Fruit fly (Drosophila melanogaster) whole organism, prepupa: ENCODE results near the gene Vinc.

ENCODE experiments used
- Blimp-1 ChIP-seq: fragments of 200-800 bp; sonication (Bioruptor generic); optimal IDR thresholded peaks from 3 replicates; lab custom pipeline; 2017; ENCODE audit warnings: missing biosample characterization, missing genetic modification characterization, mild to moderate bottlenecking, moderate library complexity, missing genetic modification reagents
- CG10631 ChIP-seq: fragments of 200-800 bp; sonication (Bioruptor generic); optimal IDR thresholded peaks from 2 replicates; lab custom pipeline; 2016; ENCODE audit warnings: missing biosample characterization, missing genetic modification characterization
- CG10669 ChIP-seq: fragments of 200-800 bp; sonication (Bioruptor generic); optimal IDR thresholded peaks from 3 replicates; lab custom pipeline; 2018; ENCODE audit warnings: missing biosample characterization, mild to moderate bottlenecking, missing genetic modification characterization, moderate library complexity
- CG11294 ChIP-seq: fragments of 200-800 bp; sonication (Bioruptor generic); IDR thresholded peaks from 2 replicates; pipeline ENCODE4 v1.3.6; 2022; ENCODE audit warnings: missing biosample characterization, missing genetic modification characterization
- CG11762 ChIP-seq: fragments of 200-800 bp; sonication (Bioruptor generic); optimal IDR thresholded peaks from 3 replicates; lab custom pipeline; 2016; ENCODE audit warnings: missing biosample characterization, missing genetic modification characterization; ENCODE audit not compliant: insufficient read depth
- CG11902 ChIP-seq: fragments of 200-800 bp; sonication (Bioruptor generic); optimal IDR thresholded peaks from 3 replicates; lab custom pipeline; 2016; ENCODE audit warnings: missing biosample characterization, missing genetic modification characterization
- CG15336 ChIP-seq: fragments of 200-800 bp; sonication (Bioruptor generic); IDR thresholded peaks from 2 replicates; pipeline ENCODE4 v1.3.6; 2022; ENCODE audit warnings: missing biosample characterization, missing genetic modification characterization
- CG1621 ChIP-seq: fragments of 200-800 bp; sonication (Bioruptor generic); optimal IDR thresholded peaks from 3 replicates; lab custom pipeline; 2018; ENCODE audit warnings: missing biosample characterization, mild to moderate bottlenecking, missing genetic modification characterization
- CG16779 ChIP-seq: fragments of 200-800 bp; sonication (Bioruptor generic); optimal IDR thresholded peaks from 3 replicates; lab custom pipeline; 2017; ENCODE audit warnings: missing biosample characterization, mild to moderate bottlenecking, missing genetic modification characterization
- CG3032 ChIP-seq: fragments of 200-800 bp; optimal IDR thresholded peaks from 2 replicates; lab custom pipeline; 2019; ENCODE audit warnings: missing biosample characterization, mild to moderate bottlenecking, missing genetic modification characterization, moderate library complexity
- CG31627 ChIP-seq: fragments of 200-800 bp; sonication (Bioruptor generic); optimal IDR thresholded peaks from 3 replicates; lab custom pipeline; 2016; ENCODE audit warnings: missing biosample characterization, missing genetic modification characterization
- CG32006 ChIP-seq: fragments of 200-800 bp; sonication (Bioruptor generic); optimal IDR thresholded peaks from 3 replicates; lab custom pipeline; 2017; ENCODE audit warnings: missing biosample characterization, mild to moderate bottlenecking, missing genetic modification characterization
- CG34406 ChIP-seq: fragments of 200-800 bp; sonication (Bioruptor generic); optimal IDR thresholded peaks from 3 replicates; lab custom pipeline; 2016; ENCODE audit warnings: missing biosample characterization, missing genetic modification characterization
- CG3919 ChIP-seq: fragments of 200-800 bp; sonication (Bioruptor generic); optimal IDR thresholded peaks from 3 replicates; lab custom pipeline; 2016; ENCODE audit warnings: missing biosample characterization, missing genetic modification characterization
- CG6163 ChIP-seq: fragments of 200-800 bp; sonication (Bioruptor generic); IDR thresholded peaks from 3 replicates; pipeline ENCODE4 v1.3.6; 2022; ENCODE audit warnings: missing biosample characterization, missing genetic modification characterization
- CG6276 ChIP-seq: fragments of 200-800 bp; sonication (Bioruptor generic); optimal IDR thresholded peaks from 2 replicates; lab custom pipeline; 2017; ENCODE audit warnings: missing biosample characterization, mild to moderate bottlenecking, missing genetic modification characterization
- CG6792 ChIP-seq: fragments of 200-800 bp; sonication (Bioruptor generic); optimal IDR thresholded peaks from 3 replicates; lab custom pipeline; 2016; ENCODE audit warnings: missing biosample characterization, missing genetic modification characterization
- CG6808 ChIP-seq: fragments of 200-800 bp; sonication (Bioruptor generic); optimal IDR thresholded peaks from 3 replicates; lab custom pipeline; 2017; ENCODE audit warnings: missing biosample characterization, missing genetic modification characterization, mild to moderate bottlenecking, moderate library complexity, missing genetic modification reagents
- CG6854 ChIP-seq: fragments of 200-800 bp; sonication (Bioruptor generic); optimal IDR thresholded peaks from 2 replicates; lab custom pipeline; 2017; ENCODE audit warnings: missing biosample characterization, mild to moderate bottlenecking, missing genetic modification characterization
- CG7368 ChIP-seq: fragments of 200-800 bp; sonication (Bioruptor generic); optimal IDR thresholded peaks from 3 replicates; lab custom pipeline; 2016; ENCODE audit warnings: missing biosample characterization, missing genetic modification characterization
- CG8119 ChIP-seq: fragments of 200-800 bp; sonication (Bioruptor generic); IDR thresholded peaks from 3 replicates; pipeline ENCODE4 v1.3.6; 2022; ENCODE audit warnings: missing biosample characterization, missing genetic modification characterization
- CG8319 ChIP-seq: fragments of 200-800 bp; sonication (Bioruptor generic); optimal IDR thresholded peaks from 3 replicates; lab custom pipeline; 2016; ENCODE audit warnings: missing biosample characterization, missing genetic modification characterization
- CG8632 ChIP-seq: fragments of 200-800 bp; sonication (Bioruptor generic); optimal IDR thresholded peaks from 3 replicates; lab custom pipeline; 2016; ENCODE audit warnings: missing biosample characterization, missing genetic modification characterization
- Eip75B ChIP-seq: fragments of 200-800 bp; sonication (Bioruptor generic); optimal IDR thresholded peaks from 3 replicates; lab custom pipeline; 2016; ENCODE audit warnings: missing biosample characterization, missing genetic modification characterization
- Eip78C ChIP-seq: fragments of 200-800 bp; sonication (Bioruptor generic); peaks from one replicate; lab custom pipeline; 2016; ENCODE audit warnings: missing biosample characterization, missing genetic modification characterization
- Eip93F ChIP-seq: fragments of 200-800 bp; sonication (Bioruptor generic); optimal IDR thresholded peaks from 2 replicates; lab custom pipeline; 2016; ENCODE audit warnings: missing biosample characterization, mild to moderate bottlenecking, missing genetic modification characterization
- Ets21C ChIP-seq: fragments of 200-800 bp; sonication (Bioruptor generic); optimal IDR thresholded peaks from 3 replicates; lab custom pipeline; 2016; ENCODE audit warnings: missing biosample characterization, missing genetic modification characterization
- Gug ChIP-seq: fragments of 200-800 bp; sonication (Bioruptor generic); IDR thresholded peaks from 2 replicates; pipeline ENCODE4 v1.3.6; 2022; ENCODE audit warnings: missing biosample characterization, missing genetic modification characterization
- Hr39 ChIP-seq: fragments of 200-800 bp; sonication (Bioruptor generic); optimal IDR thresholded peaks from 2 replicates; lab custom pipeline; 2016; ENCODE audit warnings: missing biosample characterization, missing genetic modification characterization
- Hr4 ChIP-seq: fragments of 200-800 bp; sonication (Bioruptor generic); optimal IDR thresholded peaks from 3 replicates; lab custom pipeline; 2016; ENCODE audit warnings: missing biosample characterization, missing genetic modification characterization
- Lpt ChIP-seq: fragments of 200-800 bp; sonication (Bioruptor generic); optimal IDR thresholded peaks from 3 replicates; lab custom pipeline; 2016; ENCODE audit warnings: missing biosample characterization, missing genetic modification characterization
- OdsH ChIP-seq: fragments of 200-800 bp; sonication (Bioruptor generic); optimal IDR thresholded peaks from 3 replicates; lab custom pipeline; 2016; ENCODE audit warnings: missing biosample characterization, missing genetic modification characterization
- Sox102F ChIP-seq: fragments of 200-800 bp; sonication (Bioruptor generic); optimal IDR thresholded peaks from 2 replicates; lab custom pipeline; 2016; ENCODE audit warnings: missing biosample characterization, mild to moderate bottlenecking, missing genetic modification characterization
- Sox14 ChIP-seq: fragments of 200-800 bp; sonication (Bioruptor generic); optimal IDR thresholded peaks from 3 replicates; lab custom pipeline; 2016; ENCODE audit warnings: missing biosample characterization, missing genetic modification characterization
- Sox15 ChIP-seq: fragments of 200-800 bp; sonication (Bioruptor generic); optimal IDR thresholded peaks from 3 replicates; lab custom pipeline; 2016; ENCODE audit warnings: missing biosample characterization, missing genetic modification characterization
- achi ChIP-seq: fragments of 200-800 bp; sonication (Bioruptor generic); optimal IDR thresholded peaks from 3 replicates; lab custom pipeline; 2016; ENCODE audit warnings: missing biosample characterization, missing genetic modification characterization
- acj6 ChIP-seq: fragments of 200-800 bp; sonication (Bioruptor generic); optimal IDR thresholded peaks from 3 replicates; lab custom pipeline; 2016; ENCODE audit warnings: missing biosample characterization, missing genetic modification characterization
- cyc ChIP-seq: fragments of 200-800 bp; sonication (Bioruptor generic); optimal IDR thresholded peaks from 3 replicates; lab custom pipeline; 2016; ENCODE audit warnings: missing biosample characterization, missing genetic modification characterization
- dac ChIP-seq: fragments of 200-800 bp; sonication (Bioruptor generic); optimal IDR thresholded peaks from 2 replicates; lab custom pipeline; 2017; ENCODE audit warnings: missing biosample characterization, mild to moderate bottlenecking, missing genetic modification characterization
- dsx ChIP-seq: fragments of 200-800 bp; optimal IDR thresholded peaks from 3 replicates; lab custom pipeline; 2019; ENCODE audit warnings: missing biosample characterization, mild to moderate bottlenecking, missing genetic modification characterization, moderate library complexity; ENCODE audit not compliant: poor library complexity, severe bottlenecking
- eg ChIP-seq: fragments of 200-800 bp; sonication (Bioruptor generic); IDR thresholded peaks from 3 replicates; pipeline ENCODE4 v1.3.6; 2022; ENCODE audit warnings: missing biosample characterization, missing genetic modification characterization
- fkh ChIP-seq: fragments of 200-800 bp; sonication (Bioruptor generic); optimal IDR thresholded peaks from 3 replicates; lab custom pipeline; 2017; ENCODE audit warnings: missing biosample characterization, mild to moderate bottlenecking, missing genetic modification characterization, moderate library complexity
- lz ChIP-seq: fragments of 200-800 bp; sonication (Bioruptor generic); optimal IDR thresholded peaks from 3 replicates; lab custom pipeline; 2016; ENCODE audit warnings: missing biosample characterization, missing genetic modification characterization
- net ChIP-seq: fragments of 200-800 bp; sonication (Bioruptor generic); optimal IDR thresholded peaks from 3 replicates; lab custom pipeline; 2016; ENCODE audit warnings: missing biosample characterization, missing genetic modification characterization
- pdm3 ChIP-seq: fragments of 200-800 bp; sonication (Bioruptor generic); optimal IDR thresholded peaks from 3 replicates; lab custom pipeline; 2016; ENCODE audit warnings: missing biosample characterization, missing genetic modification characterization
- salr ChIP-seq, 2 experiments: fragments of 200-800 bp; sonication (Bioruptor generic); optimal IDR thresholded peaks; 3 replicates each; lab custom pipeline; 2016 to 2018; ENCODE audit warnings: missing biosample characterization in 2 of 2, missing genetic modification characterization in 2 of 2, mild to moderate bottlenecking in 1 of 2
- spab ChIP-seq: fragments of 200-800 bp; sonication (Bioruptor generic); optimal IDR thresholded peaks from 2 replicates; lab custom pipeline; 2017; ENCODE audit warnings: missing biosample characterization, mild to moderate bottlenecking, missing genetic modification characterization, missing genetic modification reagents
- ss ChIP-seq, 2 experiments: fragments of 200-800 bp; sonication (Bioruptor generic); optimal IDR thresholded peaks; 2 replicates in 1 of 2; 3 replicates in 1 of 2; lab custom pipeline; 2017 to 2018; ENCODE audit warnings: mild to moderate bottlenecking in 2 of 2, missing biosample characterization in 2 of 2, missing genetic modification characterization in 2 of 2, moderate library complexity in 1 of 2
- svp ChIP-seq: fragments of 200-800 bp; sonication (Bioruptor generic); peaks from one replicate; lab custom pipeline; 2016; ENCODE audit warnings: missing biosample characterization, missing genetic modification characterization
- topi ChIP-seq: fragments of 200-800 bp; sonication (Bioruptor generic); optimal IDR thresholded peaks from 3 replicates; lab custom pipeline; 2016; ENCODE audit warnings: missing biosample characterization, missing genetic modification characterization
- vri ChIP-seq: fragments of 200-800 bp; sonication (Bioruptor generic); optimal IDR thresholded peaks from 3 replicates; lab custom pipeline; 2016; ENCODE audit warnings: missing biosample characterization, mild to moderate bottlenecking, missing genetic modification characterization

Vinc gene

DNA sequence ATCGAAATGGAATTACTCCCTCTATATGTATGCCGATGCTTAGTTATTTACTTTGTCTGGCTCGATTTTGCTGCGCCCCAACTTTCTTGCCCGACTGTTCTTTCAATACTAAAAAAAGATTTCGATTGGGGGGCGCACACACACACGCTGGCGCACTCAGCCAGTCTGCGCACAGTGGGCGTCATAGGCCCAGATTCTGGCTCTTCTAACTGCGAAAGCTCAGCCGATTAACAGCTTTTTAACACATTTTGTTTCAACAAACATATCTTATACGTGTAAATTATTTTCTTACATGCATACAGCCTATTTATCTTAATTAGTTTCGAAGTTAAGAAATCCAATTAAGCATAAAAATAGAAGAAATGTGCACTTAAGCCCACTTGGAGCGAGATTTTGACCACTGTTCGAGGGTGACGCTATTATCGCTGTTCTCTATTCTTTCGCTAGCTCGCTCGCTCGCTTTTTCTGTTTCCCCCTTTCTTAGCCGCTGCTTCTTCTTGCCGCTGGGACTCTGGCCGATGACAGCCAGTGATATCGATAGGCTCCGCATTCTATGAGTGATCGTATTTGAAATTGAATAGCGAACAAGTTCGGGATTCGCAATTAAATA, at the start of gene Vinc:
Vinc (minus strand) TSS at position 387 of the 610 bp plus-strand sequence.
- TF ChIP-seq pdm3 (GFP tag; lab: Kevin White, UChicago) (no peak), CG11902 (GFP tag; lab: Kevin White, UChicago) (peak; percentile 79), Sox102F (GFP tag; lab: Kevin White, UChicago) (no peak), achi (no peak), CG16779 (peak; percentile 91), CG7368 (GFP tag; lab: Kevin White, UChicago) (peak; percentile 93), fkh (GFP tag; lab: Kevin White, UChicago) (peak; percentile 95), CG8119 (GFP tag; lab: Robert Waterston, UW) (peak; percentile 84), Eip78C (GFP tag; lab: Kevin White, UChicago) (peak; percentile 97), cyc (peak; percentile 88), ss (GFP tag; optimal IDR thresholded peaks at IDR 0.05; lab: Kevin White, UChicago) (peak; percentile 89 to 93), topi (GFP tag; lab: Kevin White, UChicago) (peak; percentile 90), svp (GFP tag; lab: Kevin White, UChicago) (peak; percentile 96), dsx (GFP tag; lab: Kevin White, UChicago) (peak; percentile 89), CG6792 (peak; percentile 81), Eip93F (GFP tag; lab: Kevin White, UChicago) (peak; percentile 85), vri (GFP tag; lab: Kevin White, UChicago) (peak; percentile 56), lz (GFP tag; lab: Kevin White, UChicago) (peak; percentile 77), dac (peak; percentile 58), CG3919 (GFP tag; lab: Kevin White, UChicago) (peak; percentile 90), CG15336 (GFP tag; lab: Robert Waterston, UW) (peak; percentile 77), CG32006 (GFP tag; lab: Kevin White, UChicago) (peak; percentile 78), Gug (GFP tag; lab: Robert Waterston, UW) (peak; percentile 82), CG8632 (GFP tag; lab: Kevin White, UChicago) (peak; percentile 84), CG11762 (GFP tag; lab: Kevin White, UChicago) (peak; percentile 91), CG1621 (tag; lab: Kevin White, UChicago) (peak; percentile 73), CG31627 (GFP tag; lab: Kevin White, UChicago) (peak; percentile 74), OdsH (GFP tag; lab: Kevin White, UChicago) (no peak), Blimp-1 (peak; percentile 71), Ets21C (peak; percentile 68), CG3032 (peak; percentile 92), Hr4 (no peak), CG6276 (peak; percentile 91), CG6808 (GFP tag; lab: Kevin White, UChicago) (peak; percentile 93), CG10631 (no peak), CG6854 (GFP tag; lab: Kevin White, UChicago) (peak; percentile 80), eg (GFP tag; lab: Robert Waterston, UW) (peak; percentile 86), CG11294 (GFP tag; lab: Robert Waterston, UW) (peak; percentile 66; the same call in 1 of the 2 replicates), Hr39 (GFP tag; lab: Kevin White, UChicago) (peak; percentile 79), net (GFP tag; lab: Kevin White, UChicago) (peak; percentile 89), Eip75B (GFP tag; lab: Kevin White, UChicago) (peak; percentile 94), CG8319 (GFP tag; lab: Kevin White, UChicago) (peak; percentile 85), Lpt (GFP tag; lab: Kevin White, UChicago) (peak; percentile 70), salr (GFP tag; optimal IDR thresholded peaks at IDR 0.05; lab: Kevin White, UChicago) (peak in 1 of 2 experiments; percentile 37), CG34406 (GFP tag; lab: Kevin White, UChicago) (peak; percentile 73), Sox14 (GFP tag; lab: Kevin White, UChicago) (peak; percentile 82), CG6163 (GFP tag; lab: Robert Waterston, UW) (peak; percentile 84), acj6 (no peak), Sox15 (GFP tag; lab: Kevin White, UChicago) (peak; percentile 67), CG10669 (GFP tag; lab: Kevin White, UChicago) (peak; percentile 93), spab (GFP tag; lab: Kevin White, UChicago) (peak; percentile 87)
